Worm (Caenorhabditis elegans): ENCODE measurements around the gene paml-1.
"Not testable (repeated sequence)": the region's sequence is repeated elsewhere in the genome, so short reads cannot be mapped to it uniquely, and the experiment has no call there.

Gene paml-1

DNA sequence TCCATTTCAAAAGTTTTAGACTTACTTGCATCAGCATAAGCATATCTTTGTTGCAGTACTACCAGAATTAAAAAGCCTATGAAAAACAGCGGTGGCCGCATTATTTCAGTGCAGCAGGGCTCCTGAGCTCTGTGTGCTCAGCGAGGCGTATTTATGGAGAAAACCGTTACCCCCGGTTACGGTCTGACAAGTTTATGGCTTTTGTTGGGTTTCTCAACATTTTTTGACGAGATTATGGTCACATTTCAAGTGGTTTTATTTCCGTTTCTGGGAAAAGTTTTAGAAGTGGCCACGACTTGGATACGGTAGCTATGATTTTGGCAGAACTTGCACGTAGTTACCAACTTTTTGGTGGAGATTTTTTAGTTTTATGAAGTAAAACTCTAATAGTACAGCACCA lies at the start of gene paml-1:
Gene paml-1 (minus strand): TSS at position 101 of the 400 bp plus-strand sequence.
- TF ChIP-seq unc-62 (GFP tag; optimal IDR thresholded peaks at IDR 0.05): no peak

DNA sequence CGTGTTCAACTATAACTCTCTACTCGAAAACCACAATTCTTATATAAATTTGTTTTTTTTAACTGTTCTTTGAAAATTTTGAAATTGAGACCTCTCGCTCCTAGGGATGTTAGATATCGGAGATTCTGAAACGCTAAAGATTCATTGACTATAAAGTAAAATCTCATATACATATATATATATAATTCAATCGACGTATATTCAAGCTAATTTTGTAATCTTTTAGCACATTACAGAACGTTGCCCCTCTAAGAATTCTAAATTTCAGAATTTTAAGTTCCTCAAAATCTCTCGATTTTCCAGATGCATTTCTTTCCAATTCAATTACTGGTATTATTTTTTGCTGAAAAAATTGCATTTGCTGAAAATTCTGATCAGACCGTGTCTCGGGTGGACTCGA lies 44.9 kb upstream of the paml-1 start, which contains the start of gene pad-2:
Gene pad-2 (plus strand): TSS at position 301 of the 400 bp plus-strand sequence.
- TF ChIP-seq unc-62 (GFP tag; optimal IDR thresholded peaks at IDR 0.05): no peak

DNA sequence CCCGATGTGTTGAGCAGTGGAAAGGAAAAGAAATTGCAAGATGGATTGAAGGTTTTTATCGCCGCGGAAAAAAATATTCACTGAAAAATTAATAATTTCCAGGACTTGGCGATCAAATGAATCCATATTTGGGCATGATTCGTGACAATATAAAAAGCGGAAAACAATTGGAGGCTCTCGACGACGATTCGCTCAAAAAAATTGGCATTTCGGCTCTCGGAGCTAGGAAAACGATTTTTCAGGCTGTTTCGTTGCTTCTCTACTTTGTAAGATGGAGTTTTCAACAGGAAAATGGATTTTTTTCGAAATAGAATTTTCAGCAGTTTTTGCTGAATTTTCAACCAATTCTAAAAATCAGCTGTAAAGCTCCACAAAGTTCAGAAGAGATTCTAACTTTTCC lies 37.9 kb upstream of the paml-1 start:
- no peak for TF ChIP-seq unc-62 (GFP tag; optimal IDR thresholded peaks at IDR 0.05)

DNA sequence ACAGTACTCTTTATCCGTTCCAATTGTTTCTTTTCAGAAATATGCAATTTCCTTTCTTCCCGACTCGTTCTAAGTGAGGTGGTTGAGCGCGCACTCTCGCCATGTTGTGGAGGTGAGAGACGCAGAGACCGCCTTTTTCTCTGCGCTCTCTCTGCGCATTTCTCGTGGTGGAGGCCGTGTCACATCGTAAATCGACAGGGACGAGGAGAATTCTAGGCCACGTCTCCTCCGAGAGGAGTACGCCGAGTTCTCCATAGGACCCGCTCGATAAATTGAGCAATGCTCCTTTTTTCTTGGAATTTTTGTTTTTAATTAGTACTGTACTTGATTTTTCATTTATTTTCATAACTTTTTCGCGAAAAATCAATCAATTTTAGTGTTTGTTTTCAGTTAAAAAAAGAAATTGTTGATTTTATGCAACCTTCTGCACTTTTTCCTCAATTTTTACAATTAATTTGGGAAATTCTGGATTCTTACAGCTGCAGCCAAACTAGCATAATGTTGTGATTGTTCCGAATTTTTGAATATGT lies 37.0 kb upstream of the paml-1 start, which contains the start of gene cnk-1:
Gene cnk-1 (plus strand): TSS at position 480 of the 530 bp plus-strand sequence.
- TF ChIP-seq unc-62 (GFP tag; optimal IDR thresholded peaks at IDR 0.05): no peak

DNA sequence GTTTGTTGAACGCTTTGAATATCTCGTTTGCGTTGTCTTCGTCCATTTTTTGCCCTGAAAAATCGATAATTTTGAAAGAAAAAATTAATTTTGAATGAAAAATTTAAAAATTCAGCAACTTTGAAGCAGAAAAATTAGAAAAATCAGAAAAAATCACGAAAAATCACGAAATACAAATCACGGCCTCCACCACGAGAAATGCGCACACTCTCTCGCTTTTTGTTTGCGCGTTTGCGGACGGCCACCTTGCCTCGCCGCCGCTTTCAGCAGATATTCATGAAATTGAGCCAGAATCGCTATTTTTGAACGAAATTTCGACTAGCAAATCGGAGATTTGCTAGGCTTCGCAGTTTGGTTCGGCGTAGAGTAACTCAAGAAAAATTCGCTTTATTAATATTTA lies 32.9 kb upstream of the paml-1 start, which contains the start of gene inpp-4B:
Gene inpp-4B (minus strand): TSS at position 54 of the 400 bp plus-strand sequence.
- TF ChIP-seq unc-62 (GFP tag; optimal IDR thresholded peaks at IDR 0.05): not testable (repeated sequence)

DNA sequence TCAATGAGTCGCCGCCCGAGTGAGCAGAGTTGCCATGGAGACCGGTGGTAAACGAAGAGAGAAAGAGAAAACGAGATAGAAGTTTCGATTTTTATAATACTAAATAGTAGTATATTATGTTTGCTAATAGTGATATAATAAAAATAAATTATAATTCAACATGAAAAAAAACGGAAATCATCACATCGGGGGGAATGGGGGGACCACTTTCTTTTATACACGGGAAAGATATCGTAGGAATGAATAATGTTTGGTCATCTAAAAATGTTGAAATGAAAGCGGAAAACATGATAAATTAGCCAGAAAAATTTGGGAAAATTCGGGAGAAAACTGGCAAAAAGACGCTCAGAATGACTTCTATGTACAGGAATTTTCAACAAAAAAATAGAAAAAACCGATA lies 27.8 kb upstream of the paml-1 start, which contains the start of gene bbs-5:
Gene bbs-5 (minus strand): TSS at position 101 of the 400 bp plus-strand sequence.
- no peak for TF ChIP-seq unc-62 (GFP tag; optimal IDR thresholded peaks at IDR 0.05)

DNA sequence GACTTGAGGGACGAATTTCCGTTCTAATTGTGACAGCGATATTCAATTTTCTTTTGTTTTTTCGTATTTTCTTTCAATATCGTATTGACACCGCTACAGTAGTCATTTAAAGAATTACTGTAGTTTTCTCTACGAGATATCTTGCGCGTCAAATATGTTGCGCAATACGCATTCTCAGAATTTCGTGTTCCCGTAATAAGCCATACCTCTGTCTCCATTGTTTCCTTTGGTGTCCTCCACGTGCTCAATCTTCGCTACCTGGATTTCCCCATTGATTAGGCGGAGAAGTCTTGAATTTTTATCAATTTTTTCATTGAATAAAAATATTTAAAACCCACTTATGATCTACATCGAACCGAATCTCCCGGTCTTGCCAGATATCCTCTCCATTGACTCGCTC lies 27.4 kb upstream of the paml-1 start:
- no peak for TF ChIP-seq unc-62 (GFP tag; optimal IDR thresholded peaks at IDR 0.05)

DNA sequence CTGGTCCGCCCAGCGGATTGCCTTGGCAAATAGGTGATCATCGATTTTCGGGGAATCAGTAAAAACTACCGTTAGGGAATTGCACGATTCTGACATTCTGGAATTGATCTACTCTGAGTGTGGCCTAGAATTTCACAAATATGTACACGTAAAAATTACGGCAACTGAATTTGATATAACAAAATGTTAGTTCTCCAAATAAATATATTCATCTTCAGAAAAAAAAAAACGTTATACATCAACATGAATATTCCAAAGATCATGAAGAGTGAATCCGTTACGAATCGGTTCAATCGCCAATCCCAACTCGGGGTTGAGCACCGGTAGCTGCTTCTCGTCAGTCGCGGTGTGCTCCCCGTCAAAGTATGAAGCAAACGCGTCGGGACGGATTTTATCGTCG lies 24.8 kb upstream of the paml-1 start, which contains the start of gene rip-1:
Gene rip-1 (minus strand): TSS at position 101 of the 400 bp plus-strand sequence.
- TF ChIP-seq unc-62 (GFP tag; optimal IDR thresholded peaks at IDR 0.05): no peak

DNA sequence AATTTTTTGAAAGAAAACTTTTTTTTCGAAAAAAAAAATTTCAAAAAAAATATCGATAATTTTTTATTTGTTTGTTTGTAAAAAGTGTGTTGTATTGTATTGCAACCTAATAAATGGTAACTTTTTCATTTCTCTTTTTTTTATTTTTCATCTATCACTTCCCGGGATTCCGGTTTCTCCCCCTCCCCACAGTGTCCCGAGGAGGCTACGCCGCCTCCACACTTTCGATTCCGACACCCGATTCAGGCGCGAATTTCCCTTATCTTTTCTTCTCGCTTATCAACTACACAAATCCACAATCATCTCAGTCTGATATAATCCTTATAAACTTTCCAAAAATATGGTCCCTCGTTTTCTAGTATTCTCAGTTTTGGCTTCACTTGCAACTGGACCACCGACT lies 20.7 kb upstream of the paml-1 start, which contains the start of gene R01H10.4:
Gene R01H10.4 (plus strand): TSS at position 236 of the 400 bp plus-strand sequence.
- no peak for TF ChIP-seq unc-62 (GFP tag; optimal IDR thresholded peaks at IDR 0.05)

DNA sequence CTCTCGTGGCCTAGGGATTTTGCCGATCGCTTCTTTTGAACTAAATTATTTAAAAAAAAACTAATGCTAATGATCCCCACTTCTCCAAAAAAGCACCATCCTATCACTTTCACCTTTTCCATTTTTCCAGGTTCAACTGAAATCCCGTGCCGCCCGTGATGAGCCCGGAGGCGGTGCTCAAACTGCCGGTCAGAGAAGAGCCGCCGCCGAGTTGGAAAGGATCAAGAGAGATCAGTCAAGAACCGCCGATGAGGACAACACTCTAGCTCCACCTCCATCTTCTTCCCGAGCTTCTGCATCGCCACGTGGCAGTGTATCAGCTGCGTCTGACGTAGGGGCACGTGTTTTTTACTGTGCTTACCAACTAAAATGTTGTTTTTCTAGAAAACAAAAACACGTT lies 19.5 kb upstream of the paml-1 start:
- TF ChIP-seq unc-62 (GFP tag; optimal IDR thresholded peaks at IDR 0.05): no peak

DNA sequence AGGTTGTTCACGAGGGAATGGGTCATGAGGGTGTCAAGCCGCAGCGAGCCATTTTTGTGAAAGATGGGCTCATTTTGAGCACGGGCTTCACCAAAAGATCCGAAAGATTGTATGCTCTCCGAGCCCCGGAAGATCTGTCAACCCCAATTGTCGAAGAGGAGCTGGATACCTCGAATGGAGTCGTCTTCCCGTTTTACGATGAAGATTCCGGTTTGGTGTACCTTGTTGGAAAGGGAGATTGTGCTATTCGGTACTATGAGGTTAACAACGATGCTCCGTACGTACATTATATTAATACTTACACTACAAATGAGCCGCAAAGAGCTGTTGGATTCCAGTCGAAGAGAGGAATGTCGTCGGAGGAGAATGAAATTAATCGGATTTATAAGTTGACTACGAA lies 17.2 kb upstream of the paml-1 start:
- no peak for TF ChIP-seq unc-62 (GFP tag; optimal IDR thresholded peaks at IDR 0.05)

DNA sequence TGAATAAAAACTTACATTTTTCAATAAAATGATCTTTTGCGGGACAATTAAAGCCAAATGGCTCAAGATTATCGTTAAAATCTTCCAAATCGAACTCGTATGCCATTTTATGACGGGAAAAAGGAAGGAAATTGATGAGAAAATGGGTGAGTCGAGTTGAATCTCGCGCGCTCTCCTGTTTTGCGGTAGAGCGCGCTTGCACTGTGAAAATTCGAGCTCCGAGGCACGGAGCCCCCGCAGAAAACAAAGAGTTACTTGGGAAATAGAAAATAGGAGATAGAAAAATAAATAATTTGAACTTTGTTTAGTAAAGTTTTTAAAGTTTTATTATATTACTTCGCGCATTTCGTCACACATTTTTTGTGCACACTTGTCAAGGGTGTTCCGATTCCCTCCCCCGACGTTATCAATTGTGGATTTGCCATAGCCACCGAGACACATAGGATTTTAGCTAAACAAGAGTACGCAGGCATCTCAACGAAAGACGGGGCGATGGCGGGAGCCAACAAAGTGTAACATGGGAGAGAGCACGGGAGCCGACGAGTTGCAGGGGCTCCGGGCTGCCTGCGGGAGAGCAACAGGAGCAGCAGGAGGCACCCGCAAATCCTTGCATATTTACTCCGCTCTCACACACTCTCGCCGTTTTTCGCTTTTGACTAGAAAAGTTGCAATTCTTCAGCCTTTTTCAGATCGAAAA lies 14.7 kb upstream of the paml-1 start, which contains the start of the genes div-1 and cor-1:
Gene div-1 (minus strand): TSS at position 119 of the 697 bp plus-strand sequence.
Gene cor-1 (plus strand): TSS at position 671 of the 697 bp plus-strand sequence.
- TF ChIP-seq unc-62 (GFP tag; optimal IDR thresholded peaks at IDR 0.05): no peak

DNA sequence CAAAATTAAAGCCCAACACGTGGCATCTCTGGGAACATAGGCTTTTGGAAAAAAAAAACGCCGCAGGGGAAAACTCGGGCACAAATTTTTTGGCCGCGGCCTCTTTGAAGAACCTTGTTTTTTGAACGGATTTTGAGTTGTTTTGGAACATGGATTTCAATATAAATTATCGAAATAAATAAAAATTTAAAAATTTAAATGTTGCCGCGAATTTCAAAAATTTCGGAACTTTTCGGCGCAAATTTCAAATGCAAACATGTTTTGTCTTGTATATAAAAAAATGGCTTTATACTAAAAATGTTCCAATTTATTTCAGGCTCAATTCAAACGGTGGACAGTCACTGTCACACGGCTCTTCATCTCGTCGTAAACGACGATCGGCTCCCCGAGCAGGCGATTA lies 10.1 kb upstream of the paml-1 start:
- no peak for TF ChIP-seq unc-62 (GFP tag; optimal IDR thresholded peaks at IDR 0.05)

DNA sequence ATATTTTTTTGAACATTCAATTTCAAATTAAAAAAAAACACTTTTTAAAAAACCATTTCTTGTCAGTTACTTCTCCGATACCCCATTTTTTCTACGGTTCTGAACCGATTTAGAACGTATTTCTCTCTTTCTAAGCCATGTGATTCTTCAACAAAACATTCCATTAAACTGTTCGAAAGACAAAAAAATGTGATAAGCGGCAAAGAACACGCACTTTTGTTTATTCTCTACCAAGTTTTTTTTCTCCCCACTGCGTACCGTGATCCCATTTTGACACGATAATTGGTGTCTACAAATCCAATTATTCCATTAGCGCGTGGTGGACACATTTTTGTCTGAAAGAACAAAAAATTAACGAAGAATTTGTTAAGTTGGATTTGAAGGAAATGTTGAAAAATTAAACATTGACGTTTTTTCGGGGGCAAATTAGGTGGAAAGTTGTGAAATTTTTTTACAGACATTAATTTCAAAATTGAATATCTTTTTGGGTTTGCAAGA lies 7.5 kb upstream of the paml-1 start:
- no peak for TF ChIP-seq unc-62 (GFP tag; optimal IDR thresholded peaks at IDR 0.05)

DNA sequence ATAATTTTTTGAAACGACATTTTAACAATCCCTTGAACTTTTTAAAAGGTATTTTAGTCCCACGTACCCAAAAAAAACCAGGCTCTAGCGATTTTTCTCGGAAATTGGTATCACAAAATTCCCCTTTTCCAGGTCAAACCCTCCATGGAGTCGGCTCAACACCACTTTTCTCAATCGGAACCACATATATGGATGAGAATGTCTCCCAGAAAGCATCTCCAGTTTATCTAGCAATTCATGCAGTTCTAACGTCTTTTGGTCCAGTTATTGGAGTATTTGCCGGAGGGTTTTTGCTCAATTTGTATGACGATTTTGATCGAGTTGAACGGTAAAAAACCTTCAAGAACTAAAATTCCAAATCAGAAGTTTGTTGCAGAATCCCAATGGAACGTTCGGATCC lies 6.2 kb upstream of the paml-1 start:
- no peak for TF ChIP-seq unc-62 (GFP tag; optimal IDR thresholded peaks at IDR 0.05)

DNA sequence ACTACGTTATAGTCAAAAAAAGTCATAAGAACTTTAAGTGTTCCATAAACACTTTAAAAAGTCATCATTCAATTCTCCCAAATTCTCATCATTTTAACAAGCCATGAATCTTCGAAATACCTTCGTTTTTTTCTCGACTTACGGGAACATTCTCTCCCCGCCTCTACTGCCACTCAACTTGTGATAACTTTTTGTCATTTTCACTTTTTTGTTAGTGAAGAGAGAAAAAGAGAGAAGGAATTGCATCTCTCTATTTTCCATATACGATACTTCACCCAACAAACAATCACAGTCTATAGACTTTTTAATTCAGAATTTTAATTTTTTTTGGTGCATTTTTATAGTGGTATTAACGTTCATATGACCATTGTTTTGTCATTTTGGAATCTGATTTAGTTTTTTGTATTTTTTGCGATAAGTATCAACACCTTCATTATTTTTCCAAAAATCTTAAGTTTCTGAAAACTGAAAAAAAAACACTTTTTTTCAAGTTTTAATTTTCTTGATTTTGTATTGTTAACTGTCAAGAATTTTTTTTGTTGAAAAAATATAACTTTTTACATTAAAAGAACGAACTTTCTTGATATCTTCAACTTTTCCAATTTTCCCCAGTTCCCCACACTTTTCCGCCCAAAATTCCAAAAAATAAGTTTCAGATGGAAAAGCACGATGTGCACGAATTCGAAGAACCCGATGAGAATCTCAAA lies 4.7 kb upstream of the paml-1 start, which contains the start of gene Y70G10A.3:
Gene Y70G10A.3 (plus strand): TSS at position 657 of the 707 bp plus-strand sequence.
- TF ChIP-seq unc-62 (GFP tag; optimal IDR thresholded peaks at IDR 0.05): no peak
